Fruit fly (Drosophila melanogaster) whole organism: ENCODE measurements around the gene Dr.

Source experiments
- CG8478 ChIP-seq: fragments of >200 bp; optimal IDR thresholded peaks from 2 replicates; lab custom pipeline; 2018; ENCODE audit warnings: inconsistent platforms
- Dll ChIP-seq: fragments of >200 bp; optimal IDR thresholded peaks from 2 replicates; lab custom pipeline; 2017
- EcR ChIP-seq, 2 experiments: fragments of >200 bp; optimal IDR thresholded peaks; 2 replicates each; lab custom pipeline; 2017; ENCODE audit warnings: missing biosample characterization in 2 of 2, missing genetic modification characterization in 2 of 2, missing genetic modification reagents in 2 of 2
- pan ChIP-seq: fragments of >200 bp; optimal IDR thresholded peaks from 2 replicates; lab custom pipeline; 2017
- psq ChIP-seq: fragments of >200 bp; optimal IDR thresholded peaks from 2 replicates; lab custom pipeline; 2017
- usp ChIP-seq: fragments of >200 bp; optimal IDR thresholded peaks from 2 replicates; lab custom pipeline; 2017; ENCODE audit warnings: missing biosample characterization, missing genetic modification characterization, mixed read lengths

Gene Dr

dm6 chr3R:29576009-29576408, 19.8 kb downstream of the Dr start:
- TF ChIP-seq pan (lab: Kevin White, UChicago) (no peak), usp (no peak), Dll (no peak), CG8478 (lab: Kevin White, UChicago) (no peak), psq (lab: Kevin White, UChicago) (no peak), EcR (GFP tag; optimal IDR thresholded peaks at IDR 0.05; lab: Kevin White, UChicago) (no peak)

dm6 chr3R:29581420-29581819, 25.2 kb downstream of the Dr start:
- TF ChIP-seq pan (lab: Kevin White, UChicago) (no peak), usp (no peak), CG8478 (lab: Kevin White, UChicago) (no peak), Dll (no peak), EcR (GFP tag; optimal IDR thresholded peaks at IDR 0.05; lab: Kevin White, UChicago) (no peak), psq (lab: Kevin White, UChicago) (no peak)

dm6 chr3R:29583299-29583698, 27.1 kb downstream of the Dr start:
- TF ChIP-seq psq (lab: Kevin White, UChicago) = no peak
- no peak for TF ChIP-seq CG8478 (lab: Kevin White, UChicago)
- no peak for TF ChIP-seq pan (lab: Kevin White, UChicago)
- TF ChIP-seq usp = no peak
- no peak for TF ChIP-seq EcR (GFP tag; optimal IDR thresholded peaks at IDR 0.05; lab: Kevin White, UChicago)
- no peak for TF ChIP-seq Dll

dm6 chr3R:29584266-29584665, 28.1 kb downstream of the Dr start:
- no peak for TF ChIP-seq usp
- TF ChIP-seq CG8478 (lab: Kevin White, UChicago) = no peak
- no peak for TF ChIP-seq Dll
- no peak for TF ChIP-seq EcR (GFP tag; optimal IDR thresholded peaks at IDR 0.05; lab: Kevin White, UChicago)
- TF ChIP-seq psq (lab: Kevin White, UChicago) = no peak
- no peak for TF ChIP-seq pan (lab: Kevin White, UChicago)

DNA sequence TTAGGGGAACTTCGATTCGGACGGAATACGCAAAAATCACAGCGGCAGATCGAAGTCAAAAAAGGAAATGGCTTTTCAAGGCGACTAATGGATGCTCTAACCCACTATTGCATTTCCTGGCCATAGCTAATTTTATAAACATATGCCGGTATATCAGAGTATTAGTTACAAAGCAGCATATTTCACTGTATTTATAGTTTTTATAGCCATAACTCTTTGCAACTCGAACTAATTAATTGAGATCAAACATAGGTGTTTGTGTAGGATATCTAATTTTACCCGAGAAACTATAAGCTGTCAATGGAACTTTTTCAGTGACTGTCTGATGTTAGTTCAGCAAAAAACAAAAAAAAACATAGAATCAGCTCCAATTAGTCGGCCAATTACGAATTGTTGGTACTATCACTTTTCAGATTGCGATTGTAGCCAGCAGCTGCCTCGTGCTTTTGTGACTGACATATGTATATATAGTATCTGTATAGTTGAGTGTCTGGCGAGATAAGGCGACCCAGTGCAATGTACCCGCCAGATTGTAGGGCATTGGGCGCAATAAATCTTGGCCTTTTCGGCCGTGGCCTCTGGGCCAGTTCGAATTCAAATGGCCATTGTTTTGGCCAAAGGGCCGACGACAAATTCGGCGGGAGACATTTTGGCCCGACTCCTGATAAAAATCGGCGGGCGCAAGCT, 29.0 kb downstream of the Dr start:
- TF ChIP-seq usp = no peak
- no peak for TF ChIP-seq psq (lab: Kevin White, UChicago)
- no peak for TF ChIP-seq CG8478 (lab: Kevin White, UChicago)
- TF ChIP-seq Dll = no peak
- no peak for TF ChIP-seq pan (lab: Kevin White, UChicago)
- TF ChIP-seq EcR (GFP tag; optimal IDR thresholded peaks at IDR 0.05; lab: Kevin White, UChicago) = no peak

dm6 chr3R:29586743-29587142, 30.6 kb downstream of the Dr start:
- TF ChIP-seq EcR (GFP tag; optimal IDR thresholded peaks at IDR 0.05; lab: Kevin White, UChicago) (no peak), usp (no peak), Dll (no peak), pan (lab: Kevin White, UChicago) (no peak), psq (lab: Kevin White, UChicago) (no peak), CG8478 (lab: Kevin White, UChicago) (no peak)

- TF ChIP-seq CG8478 (lab: Kevin White, UChicago) (no peak), Dll (no peak), usp (no peak), EcR (GFP tag; optimal IDR thresholded peaks at IDR 0.05; lab: Kevin White, UChicago) (no peak), psq (lab: Kevin White, UChicago) (no peak), pan (lab: Kevin White, UChicago) (no peak)
Observed at dm6 chr3R:29588004-29588403, 31.8 kb downstream of the Dr start, which contains the start of gene CG7567. Gene CG7567, minus strand, starts transcription at chr3R:29588104.

- no peak for TF ChIP-seq psq (lab: Kevin White, UChicago)
- TF ChIP-seq CG8478 (lab: Kevin White, UChicago) = no peak
- no peak for TF ChIP-seq Dll
- TF ChIP-seq pan (lab: Kevin White, UChicago) = no peak
- no peak for TF ChIP-seq EcR (GFP tag; optimal IDR thresholded peaks at IDR 0.05; lab: Kevin White, UChicago)
- TF ChIP-seq usp = no peak
Observed at dm6 chr3R:29589662-29590061, 33.5 kb downstream of the Dr start, which contains the start of gene CG11470. Gene CG11470, minus strand, starts transcription at chr3R:29589762.

- TF ChIP-seq EcR (GFP tag; optimal IDR thresholded peaks at IDR 0.05; lab: Kevin White, UChicago) (no peak), CG8478 (lab: Kevin White, UChicago) (no peak)
Observed at dm6 chr3R:29590806-29591205, 34.6 kb downstream of the Dr start, which contains the start of gene CG31041. Gene CG31041, minus strand, starts transcription at chr3R:29590906.

DNA sequence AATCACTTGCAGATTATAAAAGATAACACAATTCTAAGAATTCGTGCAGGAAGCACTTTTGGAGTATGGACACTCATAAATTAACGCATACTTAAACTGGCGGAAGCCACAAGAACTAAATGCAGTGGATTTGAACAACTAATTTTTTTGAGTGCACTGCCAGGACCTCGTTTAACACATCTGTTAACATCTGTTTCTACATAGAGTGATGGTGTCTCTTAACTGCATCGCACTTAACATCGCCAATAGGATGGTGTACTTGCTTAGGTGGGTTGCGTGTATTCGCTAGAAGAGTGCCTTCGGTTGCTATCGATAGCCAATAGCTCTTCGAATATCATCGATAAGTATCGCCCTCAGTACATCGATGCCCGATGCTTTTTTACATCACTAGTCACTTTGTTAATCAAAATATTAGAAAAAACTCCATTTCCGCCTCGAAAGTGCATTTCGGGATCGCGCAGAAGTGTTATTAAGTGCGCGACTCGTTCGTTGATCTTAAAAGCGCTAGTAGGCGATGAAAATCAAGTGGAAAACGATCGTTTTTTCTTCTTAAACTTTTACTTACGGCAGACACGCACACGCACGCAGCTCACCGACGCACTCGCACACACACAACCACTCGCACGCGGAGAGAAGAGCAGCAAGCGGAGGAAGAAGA, 35.4 kb downstream of the Dr start, which contains the start of gene alph:
Gene alph, plus strand, starts transcription at position 351 of the 658 bp plus-strand sequence.
- TF ChIP-seq EcR (GFP tag; optimal IDR thresholded peaks at IDR 0.05; lab: Kevin White, UChicago) (no peak), Dll (no peak), pan (lab: Kevin White, UChicago) (no peak), psq (lab: Kevin White, UChicago) (no peak), usp (no peak), CG8478 (lab: Kevin White, UChicago) (no peak)

DNA sequence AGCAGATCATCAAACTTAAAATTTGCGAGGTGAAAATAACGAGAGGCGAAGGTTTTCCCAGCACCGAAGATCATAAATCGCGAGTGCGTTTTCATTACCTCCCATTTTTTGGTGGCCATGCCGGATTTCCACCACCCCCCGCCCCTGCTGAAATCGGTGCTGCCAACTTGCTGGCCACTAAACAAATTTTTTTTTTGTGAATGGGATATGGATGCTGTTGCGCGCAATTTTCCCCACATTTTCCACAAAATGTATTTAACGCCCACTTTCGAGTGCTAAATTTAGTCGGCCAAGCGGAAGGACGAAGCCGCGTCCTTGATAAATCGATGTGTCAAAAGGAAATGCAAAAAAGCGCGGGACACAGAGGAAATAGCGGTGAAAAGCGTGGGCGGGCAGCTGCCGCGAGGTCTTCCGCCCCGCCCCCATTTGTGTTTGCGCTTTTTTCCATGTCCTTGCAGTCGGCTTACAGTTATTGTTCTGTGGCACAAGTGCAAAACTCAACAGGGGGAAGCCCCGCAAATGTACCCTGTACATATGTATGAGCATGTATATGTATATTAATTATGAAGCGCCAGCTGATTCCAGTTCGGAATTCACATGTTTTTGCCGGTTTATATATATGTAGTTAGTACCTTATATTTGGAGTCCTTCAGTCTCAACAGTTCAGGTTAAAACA, 36.1 kb downstream of the Dr start:
- TF ChIP-seq EcR (GFP tag; optimal IDR thresholded peaks at IDR 0.05; lab: Kevin White, UChicago) (no peak), pan (lab: Kevin White, UChicago) (no peak), psq (lab: Kevin White, UChicago) (no peak), usp (no peak), Dll (no peak)

- TF ChIP-seq CG8478 (lab: Kevin White, UChicago) = no peak
- TF ChIP-seq EcR (GFP tag; optimal IDR thresholded peaks at IDR 0.05; lab: Kevin White, UChicago) = no peak
- no peak for TF ChIP-seq Dll
- TF ChIP-seq psq (lab: Kevin White, UChicago) = no peak
- TF ChIP-seq usp = no peak
- TF ChIP-seq pan (lab: Kevin White, UChicago) = no peak
Observed at dm6 chr3R:29600762-29601161, 44.6 kb downstream of the Dr start, which contains the start of gene CG7568. Gene CG7568, minus strand, starts transcription at chr3R:29600862.
